Worm (Caenorhabditis elegans): Measurements from ENCODE around the gene msi-1.

The msi-1 gene

DNA sequence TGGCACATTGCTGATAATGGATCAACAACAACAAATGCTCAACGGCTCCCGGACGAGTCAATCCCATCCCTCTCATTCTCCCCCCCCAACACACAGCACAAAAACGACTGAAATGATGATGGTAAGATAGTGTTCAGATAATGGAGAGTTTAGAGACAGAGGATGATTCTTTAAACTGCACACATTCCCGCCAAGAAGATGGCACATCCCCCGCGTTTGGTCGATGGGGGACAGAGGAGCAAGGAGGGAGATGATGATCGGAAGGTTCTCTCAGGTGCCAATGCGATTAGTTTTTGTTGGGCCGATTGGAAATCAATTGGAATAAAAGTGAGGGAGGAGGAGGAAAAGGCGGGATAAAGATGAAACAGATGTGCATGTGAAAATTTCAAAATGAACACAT is 48.7 kb downstream of the msi-1 start:
- TF ChIP-seq ceh-82 (tag; optimal IDR thresholded peaks at IDR 0.05) (no peak), C34F6.9 (tag; optimal IDR thresholded peaks at IDR 0.05) (peak; percentile 40), lin-11 (tag; optimal IDR thresholded peaks at IDR 0.05) (no peak), ztf-4 (tag; optimal IDR thresholded peaks at IDR 0.05) (peak; percentile 6), aly-2 (tag; optimal IDR thresholded peaks at IDR 0.05) (no peak), nhr-237 (tag; optimal IDR thresholded peaks at IDR 0.05) (no peak), fos-1 (tag; optimal IDR thresholded peaks at IDR 0.05) (no peak), F13H6.1 (tag; optimal IDR thresholded peaks at IDR 0.05) (peak; percentile 43), nhr-12 (tag; optimal IDR thresholded peaks at IDR 0.05) (no peak), dmd-4 (tag; optimal IDR thresholded peaks at IDR 0.05) (no peak), skn-1 (tag; optimal IDR thresholded peaks at IDR 0.05) (no peak), gmeb-1 (tag; optimal IDR thresholded peaks at IDR 0.05) (no peak), blmp-1 (tag; optimal IDR thresholded peaks at IDR 0.05; ENCODE audit: insufficient read depth) (no peak), sma-9 (GFP tag; optimal IDR thresholded peaks at IDR 0.05) (peak; percentile 46), sma-9 (tag; optimal IDR thresholded peaks at IDR 0.05) (no peak), ztf-11 (tag; optimal IDR thresholded peaks at IDR 0.05) (no peak), egl-27 (tag; optimal IDR thresholded peaks at IDR 0.05) (no peak), R02D3.7 (tag; optimal IDR thresholded peaks at IDR 0.05) (no peak), crh-2 (tag; optimal IDR thresholded peaks at IDR 0.05) (no peak), nhr-129 (tag; optimal IDR thresholded peaks at IDR 0.05) (peak; percentile 59), nhr-10 (tag; optimal IDR thresholded peaks at IDR 0.05) (no peak), elt-3 (tag; optimal IDR thresholded peaks at IDR 0.05) (no peak)

DNA sequence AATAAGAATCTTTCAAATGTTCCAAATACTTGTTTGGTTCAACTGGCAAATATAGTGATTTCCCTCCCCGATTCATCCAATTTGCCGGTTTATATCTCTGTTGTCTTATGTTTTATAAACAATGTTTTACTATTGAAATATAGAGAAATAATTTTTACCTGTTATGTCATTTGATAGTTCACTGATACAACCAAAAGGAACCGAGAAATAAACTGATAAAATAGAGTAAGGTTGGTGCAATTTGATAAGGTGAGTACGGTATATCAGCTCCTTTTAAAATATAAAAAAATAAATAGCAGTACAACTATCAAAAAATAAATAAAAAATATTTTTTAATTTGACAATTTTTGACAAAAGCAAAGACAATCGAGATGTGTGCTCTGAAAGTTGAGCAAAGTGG is 49.4 kb downstream of the msi-1 start:
- TF ChIP-seq fos-1 (tag; optimal IDR thresholded peaks at IDR 0.05) (peak; percentile 15), mdl-1 (tag; optimal IDR thresholded peaks at IDR 0.05) (no peak), snpc-4 (tag; optimal IDR thresholded peaks at IDR 0.05) (no peak)

DNA sequence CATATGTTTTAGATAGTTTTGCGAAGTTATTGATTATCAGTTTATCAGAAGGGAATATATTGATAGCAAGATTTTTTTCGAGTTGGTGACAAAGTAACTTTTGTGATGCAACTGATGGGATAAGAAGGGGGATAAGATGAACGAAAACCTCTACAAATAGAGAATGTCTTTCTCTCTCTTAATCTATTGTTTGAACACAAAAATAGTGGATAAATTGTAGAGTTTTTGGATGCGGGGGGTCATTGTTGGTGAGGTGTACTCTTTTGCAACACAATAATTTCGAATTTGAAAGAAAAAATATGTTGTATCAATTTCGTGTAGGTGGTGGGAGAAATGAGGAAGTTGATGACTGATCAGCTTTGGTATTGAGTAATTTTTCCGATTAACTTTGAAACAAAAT is 50.1 kb downstream of the msi-1 start, which contains the start of gene ZK1058.9:
Gene ZK1058.9 (minus strand): TSS at position 101 of the 400 bp plus-strand sequence.
- no peak for TF ChIP-seq R02D3.7 (tag; optimal IDR thresholded peaks at IDR 0.05)
- TF ChIP-seq alr-1 (tag; optimal IDR thresholded peaks at IDR 0.05), result no peak
- TF ChIP-seq nhr-237 (tag; optimal IDR thresholded peaks at IDR 0.05), result no peak
- TF ChIP-seq elt-3 (tag; optimal IDR thresholded peaks at IDR 0.05), result no peak
- TF ChIP-seq ceh-82 (tag; optimal IDR thresholded peaks at IDR 0.05), result no peak
- no peak for TF ChIP-seq nhr-23 (tag; optimal IDR thresholded peaks at IDR 0.05)
- TF ChIP-seq egl-27 (tag; optimal IDR thresholded peaks at IDR 0.05), result no peak
- no peak for TF ChIP-seq ama-1 (optimal IDR thresholded peaks at IDR 0.05)
- TF ChIP-seq peb-1 (tag; optimal IDR thresholded peaks at IDR 0.05), result no peak

DNA sequence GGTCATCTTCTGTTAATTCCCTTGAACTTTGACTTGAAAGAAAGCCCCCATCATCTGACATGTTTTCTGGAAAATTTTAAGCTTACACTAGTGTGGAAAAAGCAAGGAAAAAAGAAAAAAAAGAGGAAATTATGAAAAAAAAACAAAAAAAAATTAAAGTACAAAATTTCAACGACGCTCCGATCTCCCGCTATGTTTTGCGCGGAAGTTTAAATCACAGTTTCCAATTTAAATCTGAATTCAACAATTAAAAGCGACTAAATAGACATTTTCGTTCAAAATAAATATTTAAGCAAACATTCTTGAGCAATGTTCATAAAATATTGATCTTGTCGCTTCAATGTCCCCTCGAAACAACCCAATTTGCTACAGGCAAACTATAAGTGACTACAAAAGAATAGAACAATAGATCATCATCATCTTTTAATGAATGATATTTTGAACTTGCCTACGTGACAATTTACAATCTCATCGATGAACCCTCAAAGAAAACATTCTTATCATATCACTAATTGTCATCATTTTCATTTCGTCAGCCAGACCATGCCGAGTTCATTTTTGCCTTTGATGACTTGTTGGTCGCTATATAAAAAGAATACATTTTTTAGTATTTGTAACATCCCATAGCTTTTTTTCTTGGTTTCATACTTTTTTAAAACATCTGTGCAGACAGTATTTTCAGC is 54.4 kb downstream of the msi-1 start, which contains the start of the genes metl-6 and nit-1:
Gene metl-6 (minus strand): TSS at position 66 of the 683 bp plus-strand sequence.
Gene nit-1 (plus strand): TSS at position 562 of the 683 bp plus-strand sequence.
- peak; percentile 8 for TF ChIP-seq nhr-21 (tag; optimal IDR thresholded peaks at IDR 0.05)
- peak; percentile 91 for TF ChIP-seq skn-1 (tag; optimal IDR thresholded peaks at IDR 0.05)
- no peak for TF ChIP-seq alr-1 (tag; optimal IDR thresholded peaks at IDR 0.05)
- TF ChIP-seq sma-9 (GFP tag; optimal IDR thresholded peaks at IDR 0.05), result peak; percentile 39
- no peak for TF ChIP-seq sma-9 (tag; optimal IDR thresholded peaks at IDR 0.05)
- peak; percentile 76 for TF ChIP-seq gmeb-1 (tag; optimal IDR thresholded peaks at IDR 0.05)
- TF ChIP-seq nhr-12 (tag; optimal IDR thresholded peaks at IDR 0.05), result no peak
- peak; percentile 37 for TF ChIP-seq unc-55 (GFP tag; optimal IDR thresholded peaks at IDR 0.05)
- TF ChIP-seq fos-1 (tag; optimal IDR thresholded peaks at IDR 0.05), result peak; percentile 36
- TF ChIP-seq lsy-2 (tag; optimal IDR thresholded peaks at IDR 0.05), result peak in 1 of 2 experiments; percentile 32
- TF ChIP-seq lin-39 (tag; optimal IDR thresholded peaks at IDR 0.05), result no peak
- TF ChIP-seq R02D3.7 (tag; optimal IDR thresholded peaks at IDR 0.05), result no peak
- TF ChIP-seq sem-4 (tag; optimal IDR thresholded peaks at IDR 0.05), result no peak

DNA sequence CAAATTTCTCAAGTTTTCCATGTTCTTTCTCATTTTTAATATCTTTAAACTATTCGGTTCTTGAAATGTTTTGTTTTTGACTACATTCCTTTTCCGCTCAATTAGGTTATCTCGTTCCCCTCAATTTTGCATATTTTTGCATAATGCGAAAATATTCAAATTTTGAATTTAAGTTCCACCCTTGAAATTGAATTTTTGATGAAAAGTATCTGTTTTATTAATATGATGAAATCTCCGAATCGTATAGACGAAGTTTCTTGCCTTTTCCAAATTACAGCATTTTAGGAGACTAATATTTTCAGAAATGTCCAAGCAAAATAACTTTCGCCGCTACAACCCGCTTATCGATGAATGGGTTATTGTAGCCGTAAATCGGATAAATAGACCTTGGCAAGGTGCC is 57.6 kb downstream of the msi-1 start, which contains the start of gene ZK1058.3:
Gene ZK1058.3 (plus strand): TSS at position 301 of the 400 bp plus-strand sequence.
- no peak for TF ChIP-seq alr-1 (tag; optimal IDR thresholded peaks at IDR 0.05)
- TF ChIP-seq blmp-1 (tag; optimal IDR thresholded peaks at IDR 0.05; ENCODE audit: insufficient read depth), result no peak
- TF ChIP-seq nhr-11 (tag; optimal IDR thresholded peaks at IDR 0.05), result no peak
- TF ChIP-seq fos-1 (tag; optimal IDR thresholded peaks at IDR 0.05), result no peak
- TF ChIP-seq nhr-6 (tag; optimal IDR thresholded peaks at IDR 0.05), result no peak
- TF ChIP-seq ztf-1 (GFP tag; conservative IDR thresholded peaks at IDR 0.05), result no peak
- TF ChIP-seq lin-11 (tag; optimal IDR thresholded peaks at IDR 0.05), result no peak
- TF ChIP-seq unc-55 (GFP tag; optimal IDR thresholded peaks at IDR 0.05), result no peak
- TF ChIP-seq ztf-11 (tag; optimal IDR thresholded peaks at IDR 0.05), result no peak
- no peak for TF ChIP-seq elt-1 (tag; optimal IDR thresholded peaks at IDR 0.05)
- TF ChIP-seq sma-9 (GFP tag; optimal IDR thresholded peaks at IDR 0.05), result no peak
- TF ChIP-seq sma-9 (tag; optimal IDR thresholded peaks at IDR 0.05), result no peak
- no peak for TF ChIP-seq peb-1 (tag; optimal IDR thresholded peaks at IDR 0.05)
- TF ChIP-seq crh-2 (tag; optimal IDR thresholded peaks at IDR 0.05), result no peak

All from whole organism, L2 larva.